Worm (Caenorhabditis elegans): ENCODE results near the gene EEED8.14.
A peak's percentile ranks its signal among the peaks of the same experiment; 100 is the strongest.

Gene EEED8.14

DNA sequence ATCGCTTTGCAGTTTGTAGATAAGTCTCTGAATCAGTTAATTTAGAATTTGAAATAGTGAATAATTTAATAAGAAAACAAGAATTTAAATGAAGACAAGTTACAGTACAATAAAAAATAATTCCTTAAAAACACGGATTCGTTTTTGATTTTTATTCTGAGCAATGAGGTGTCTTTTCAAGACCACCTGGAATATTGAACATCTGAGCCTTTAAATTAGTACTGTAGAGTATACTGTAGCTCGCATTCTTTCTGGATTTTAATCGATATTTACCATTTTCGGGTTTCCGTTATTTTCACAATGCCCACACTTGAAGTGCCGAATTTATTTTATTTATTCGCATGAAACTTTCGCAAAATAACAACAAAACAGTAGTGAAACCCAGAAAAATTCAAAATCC, 10.0 kb upstream of the EEED8.14 start, which contains the start of gene F07F6.7:
F07F6.7 (minus strand) TSS at position 27 of the 400 bp plus-strand sequence.
- TF ChIP-seq nhr-25 (tag; optimal IDR thresholded peaks at IDR 0.05) (peak; percentile 13), nhr-12 (tag; optimal IDR thresholded peaks at IDR 0.05) (no peak), sem-4 (tag; optimal IDR thresholded peaks at IDR 0.05) (peak; percentile 7), lsy-2 (tag; optimal IDR thresholded peaks at IDR 0.05) (peak in 1 of 2 experiments; percentile 33), crh-2 (tag; optimal IDR thresholded peaks at IDR 0.05) (no peak), ztf-4 (tag; optimal IDR thresholded peaks at IDR 0.05) (peak; percentile 12)

DNA sequence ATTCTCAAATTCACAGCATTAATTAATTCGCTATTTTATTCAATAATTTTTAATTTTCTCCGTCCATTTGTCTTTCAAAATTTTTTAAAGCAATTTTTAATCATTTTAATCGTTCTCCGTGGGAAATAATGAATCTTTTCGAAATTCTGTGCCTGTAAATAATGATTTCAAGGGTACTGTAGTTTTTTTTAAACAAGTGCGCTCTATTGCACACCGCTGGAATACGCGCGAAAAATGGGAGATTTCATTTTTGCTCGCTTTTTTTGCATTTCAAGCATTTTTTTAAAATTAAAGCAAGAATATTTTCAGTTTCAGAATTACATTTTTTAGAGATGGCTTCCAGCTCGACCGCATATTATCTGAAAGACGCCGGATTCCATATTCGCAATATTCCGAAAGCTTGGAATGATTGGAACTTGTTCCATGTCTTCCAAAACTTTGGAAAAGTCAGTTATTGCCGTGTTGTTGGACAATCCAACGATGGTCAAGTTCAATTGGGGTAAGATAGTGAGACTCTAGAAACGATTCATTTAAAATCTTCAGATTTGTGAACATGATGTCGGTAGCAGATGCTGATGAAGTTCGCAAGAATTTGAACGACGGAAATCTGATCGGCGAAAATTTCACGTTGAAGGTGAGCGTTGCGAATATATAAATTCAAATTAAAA, 7.2 kb upstream of the EEED8.14 start, which contains the start of gene tofu-6:
tofu-6 (plus strand) TSS at position 302 of the 668 bp plus-strand sequence.
- no peak for TF ChIP-seq ztf-1 (GFP tag; conservative IDR thresholded peaks at IDR 0.05)
- TF ChIP-seq nhr-21 (tag; optimal IDR thresholded peaks at IDR 0.05), result no peak
- TF ChIP-seq ztf-11 (tag; optimal IDR thresholded peaks at IDR 0.05), result no peak
- no peak for TF ChIP-seq blmp-1 (tag; optimal IDR thresholded peaks at IDR 0.05; ENCODE audit: insufficient read depth)
- TF ChIP-seq nhr-77 (tag; optimal IDR thresholded peaks at IDR 0.05), result no peak
- no peak for TF ChIP-seq nhr-11 (tag; optimal IDR thresholded peaks at IDR 0.05)
- no peak for TF ChIP-seq peb-1 (tag; optimal IDR thresholded peaks at IDR 0.05)
- no peak for TF ChIP-seq ceh-82 (tag; optimal IDR thresholded peaks at IDR 0.05)
- TF ChIP-seq C34F6.9 (tag; optimal IDR thresholded peaks at IDR 0.05), result peak; percentile 9
- peak in 1 of 2 experiments; percentile 93 for TF ChIP-seq lsy-2 (tag; optimal IDR thresholded peaks at IDR 0.05)

DNA sequence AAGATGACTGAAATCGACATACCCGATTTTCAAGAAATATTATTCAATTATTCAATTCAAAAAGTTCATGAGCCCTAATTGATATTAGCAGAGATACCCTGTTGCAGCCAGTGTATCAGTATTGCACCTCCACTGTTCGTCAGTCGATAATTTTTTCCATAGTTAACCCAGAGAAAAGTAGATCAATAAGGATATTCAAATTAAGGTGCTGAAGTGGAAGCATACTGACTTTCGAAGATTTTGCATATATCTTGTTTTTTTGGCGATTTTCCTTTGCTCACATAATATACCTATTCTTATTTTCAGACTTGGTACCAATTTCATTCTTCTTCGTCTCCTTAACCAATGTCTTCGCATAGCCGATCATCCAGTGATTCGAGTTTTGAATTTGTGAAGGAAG, 5.1 kb upstream of the EEED8.14 start, which contains the start of gene EEED8.15:
EEED8.15 (plus strand) TSS at position 301 of the 400 bp plus-strand sequence.
- no peak for TF ChIP-seq aly-2 (tag; optimal IDR thresholded peaks at IDR 0.05)
- TF ChIP-seq ceh-16 (tag; optimal IDR thresholded peaks at IDR 0.05), result no peak
- TF ChIP-seq zag-1 (tag; optimal IDR thresholded peaks at IDR 0.05), result no peak
- no peak for TF ChIP-seq nhr-10 (tag; optimal IDR thresholded peaks at IDR 0.05)
- TF ChIP-seq R02D3.7 (tag; optimal IDR thresholded peaks at IDR 0.05), result no peak
- no peak for TF ChIP-seq elt-3 (tag; optimal IDR thresholded peaks at IDR 0.05)
- no peak for TF ChIP-seq snpc-4 (tag; optimal IDR thresholded peaks at IDR 0.05)

DNA sequence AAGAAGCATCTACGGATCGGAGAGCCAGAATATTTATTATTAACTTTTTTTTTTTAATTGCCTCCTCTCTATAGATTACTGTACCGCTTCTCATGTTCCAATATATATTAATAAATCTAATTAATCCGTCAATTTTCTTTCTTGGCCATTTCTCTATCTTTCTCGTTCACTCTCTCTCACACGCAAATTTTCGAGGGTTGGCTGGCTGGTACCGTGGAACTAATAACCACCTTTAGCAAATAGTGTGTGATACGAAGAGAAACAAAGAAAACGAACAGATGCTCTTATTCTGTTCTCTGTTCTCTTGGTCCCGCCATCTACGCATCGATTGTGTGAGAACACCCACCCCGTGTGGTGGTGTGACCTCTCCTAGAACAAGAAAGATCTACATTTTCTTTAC, 4.5 kb upstream of the EEED8.14 start:
- TF ChIP-seq nhr-237 (tag; optimal IDR thresholded peaks at IDR 0.05), result no peak
- TF ChIP-seq C34F6.9 (tag; optimal IDR thresholded peaks at IDR 0.05), result no peak
- TF ChIP-seq gmeb-1 (tag; optimal IDR thresholded peaks at IDR 0.05), result no peak
- no peak for TF ChIP-seq elt-1 (tag; optimal IDR thresholded peaks at IDR 0.05)
- no peak for TF ChIP-seq snpc-4 (tag; optimal IDR thresholded peaks at IDR 0.05)
- no peak for TF ChIP-seq sem-4 (tag; optimal IDR thresholded peaks at IDR 0.05)

DNA sequence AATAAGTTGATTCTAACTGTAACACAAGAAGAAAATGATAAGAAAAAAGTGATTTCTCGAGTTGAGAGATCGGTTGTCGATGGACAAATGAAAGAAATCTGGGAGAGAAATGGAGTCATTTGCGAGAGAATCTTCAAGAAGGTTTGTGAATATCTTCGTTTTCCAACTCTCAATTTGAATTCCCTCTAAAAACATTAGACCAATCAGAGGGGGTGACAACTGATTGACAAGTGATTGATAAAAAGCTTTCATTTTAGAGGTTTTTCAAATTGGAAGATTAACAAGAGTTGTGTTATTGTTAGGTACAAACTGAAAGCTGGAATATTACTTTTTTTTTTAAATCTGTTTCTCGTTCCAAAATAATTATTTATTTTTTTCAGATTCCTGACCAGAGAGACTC, 4.1 kb upstream of the EEED8.14 start:
- no peak for TF ChIP-seq elt-1 (tag; optimal IDR thresholded peaks at IDR 0.05)
- no peak for TF ChIP-seq mbf-1 (tag; optimal IDR thresholded peaks at IDR 0.05)
- TF ChIP-seq fos-1 (tag; optimal IDR thresholded peaks at IDR 0.05), result no peak
- TF ChIP-seq unc-62 (GFP tag; optimal IDR thresholded peaks at IDR 0.05), result no peak
- TF ChIP-seq mdl-1 (tag; optimal IDR thresholded peaks at IDR 0.05), result no peak
- TF ChIP-seq nhr-12 (tag; optimal IDR thresholded peaks at IDR 0.05), result no peak
- TF ChIP-seq C34F6.9 (tag; optimal IDR thresholded peaks at IDR 0.05), result no peak
- no peak for TF ChIP-seq alr-1 (tag; optimal IDR thresholded peaks at IDR 0.05)

DNA sequence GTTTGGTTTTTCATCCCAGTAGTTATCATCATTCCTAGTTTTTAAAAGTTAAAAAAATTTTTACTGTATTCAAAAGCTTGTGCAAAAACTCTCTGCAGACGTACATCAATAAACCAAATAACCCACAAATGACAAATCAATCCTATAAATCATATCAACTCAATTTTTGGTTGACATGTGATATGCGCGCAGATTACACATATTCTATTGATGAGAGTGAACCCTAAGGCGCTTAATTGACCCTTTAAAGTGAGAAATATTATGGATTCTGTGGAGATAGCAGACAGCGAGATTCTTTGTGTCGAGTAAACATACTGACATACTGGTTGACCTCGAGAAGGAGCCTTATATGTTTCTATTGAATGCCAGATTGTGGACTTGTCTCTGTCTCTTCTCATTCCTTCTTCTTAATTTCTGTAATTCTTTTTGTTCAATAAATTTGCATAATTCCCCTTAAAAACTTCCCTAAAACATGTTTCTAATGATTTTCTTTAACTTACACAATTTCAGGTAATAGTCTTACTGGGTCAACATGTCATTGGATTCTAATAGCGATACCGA, 2.4 kb upstream of the EEED8.14 start, which contains the start of gene EEED8.2:
EEED8.2 (plus strand) TSS at position 511 of the 561 bp plus-strand sequence.
- TF ChIP-seq nhr-129 (tag; optimal IDR thresholded peaks at IDR 0.05), result no peak
- no peak for TF ChIP-seq dmd-4 (tag; optimal IDR thresholded peaks at IDR 0.05)
- TF ChIP-seq aly-2 (tag; optimal IDR thresholded peaks at IDR 0.05), result no peak
- TF ChIP-seq ceh-16 (tag; optimal IDR thresholded peaks at IDR 0.05), result no peak
- TF ChIP-seq mbf-1 (tag; optimal IDR thresholded peaks at IDR 0.05), result no peak
- no peak for TF ChIP-seq nhr-10 (tag; optimal IDR thresholded peaks at IDR 0.05)
- TF ChIP-seq elt-1 (tag; optimal IDR thresholded peaks at IDR 0.05), result no peak
- TF ChIP-seq ceh-82 (tag; optimal IDR thresholded peaks at IDR 0.05), result no peak
- TF ChIP-seq unc-39 (tag; optimal IDR thresholded peaks at IDR 0.05), result no peak
- no peak for TF ChIP-seq sem-4 (tag; optimal IDR thresholded peaks at IDR 0.05)
- TF ChIP-seq nhr-21 (tag; optimal IDR thresholded peaks at IDR 0.05), result no peak
- TF ChIP-seq egl-27 (tag; optimal IDR thresholded peaks at IDR 0.05), result no peak
